Worm (Caenorhabditis elegans) whole organism, L4 larva: ENCODE measurements around the gene par-3.

Experiments used
- F37D6.2 ChIP-seq: sonication (generic microtip); optimal IDR thresholded peaks from 2 replicates; lab custom pipeline; 2016; ENCODE audit warnings: mild to moderate bottlenecking, missing genetic modification characterization, missing compliant biosample characterization
- egl-27 ChIP-seq: sonication (generic microtip); optimal IDR thresholded peaks from 3 replicates; lab custom pipeline; 2017; ENCODE audit warnings: missing biosample characterization, missing genetic modification reagents, missing genetic modification characterization
- gei-8 ChIP-seq: fragments of 200-800 bp; sonication (Bioruptor generic); optimal IDR thresholded peaks from 2 replicates; lab custom pipeline; 2018; ENCODE audit warnings: mild to moderate bottlenecking, missing genetic modification characterization, missing compliant biosample characterization
- nhr-11 ChIP-seq: fragments of 150-350 bp; optimal IDR thresholded peaks from 2 replicates; lab custom pipeline; 2014; ENCODE audit warnings: missing biosample characterization, missing genetic modification characterization
- nhr-77 ChIP-seq: fragments of 150-350 bp; optimal IDR thresholded peaks from 2 replicates; lab custom pipeline; 2014; ENCODE audit warnings: missing biosample characterization, missing genetic modification characterization
- set-16 ChIP-seq: fragments of 200-800 bp; sonication (Bioruptor generic); IDR thresholded peaks from 2 replicates; pipeline ENCODE4 v1.3.6; 2022; ENCODE audit warnings: missing genetic modification reagents, missing genetic modification characterization, missing compliant biosample characterization
- unc-130 ChIP-seq: sonication (generic microtip); optimal IDR thresholded peaks from 2 replicates; lab custom pipeline; 2016; ENCODE audit warnings: missing genetic modification reagents, missing genetic modification characterization, missing compliant biosample characterization

DNA sequence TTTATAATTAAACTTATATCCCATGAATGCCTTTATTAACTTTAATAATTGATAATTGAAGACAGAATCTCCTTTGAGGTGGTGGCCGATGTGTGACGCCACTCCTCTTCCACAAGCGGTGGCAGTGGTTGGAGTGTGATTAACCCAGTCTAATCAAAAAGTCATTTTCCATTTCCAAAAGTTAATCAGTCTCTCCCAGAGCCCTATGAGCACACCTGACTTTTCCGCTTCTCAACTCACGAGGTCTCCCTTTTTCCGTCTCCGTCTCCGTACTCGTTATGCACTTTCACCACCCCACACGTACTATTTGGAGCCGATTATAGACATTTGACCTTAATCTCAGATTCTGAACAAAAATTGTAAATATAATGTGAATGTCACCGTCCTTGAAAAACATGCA lies 21.3 kb upstream of the par-3 start:
- TF ChIP-seq F37D6.2 (no peak), gei-8 (GFP tag; lab: Kevin White, UChicago) (no peak), egl-27 (tag; lab: Kevin White, UChicago) (no peak), unc-130 (no peak), nhr-77 (tag; lab: Kevin White, UChicago) (no peak), set-16 (no peak), nhr-11 (tag; lab: Kevin White, UChicago) (no peak)
